Fruit fly (Drosophila melanogaster) whole organism, embryonic: ENCODE results near the gene CG6163.
A peak's percentile ranks its signal among the peaks of the same experiment; 100 is the strongest.

Experiments
- Atf6 ChIP-seq: fragments of 200-800 bp; sonication (Bioruptor generic); IDR thresholded peaks from 2 replicates; pipeline ENCODE4 v1.3.6; 2022; ENCODE audit warnings: missing biosample characterization, missing genetic modification characterization
- CG10366 ChIP-seq: fragments of 200-800 bp; sonication (Bioruptor generic); IDR thresholded peaks from 2 replicates; pipeline ENCODE4 v1.3.6; 2022; ENCODE audit warnings: missing biosample characterization, missing genetic modification characterization
- CG11247 ChIP-seq: fragments of 200-800 bp; sonication (Bioruptor generic); IDR thresholded peaks from 2 replicates; pipeline ENCODE4 v1.3.6; 2022; ENCODE audit warnings: missing biosample characterization, missing genetic modification characterization
- CG12155 ChIP-seq: fragments of 200-800 bp; sonication (Bioruptor generic); optimal IDR thresholded peaks from 3 replicates; lab custom pipeline; 2016; ENCODE audit warnings: missing biosample characterization, missing genetic modification characterization
- CG12942 ChIP-seq: fragments of 200-800 bp; sonication (Bioruptor generic); optimal IDR thresholded peaks from 3 replicates; lab custom pipeline; 2016; ENCODE audit warnings: missing biosample characterization, missing genetic modification characterization
- CG13424 ChIP-seq: fragments of 200-800 bp; sonication (Bioruptor generic); optimal IDR thresholded peaks from 2 replicates; lab custom pipeline; 2019; ENCODE audit warnings: missing biosample characterization, mild to moderate bottlenecking, missing genetic modification characterization, moderate library complexity
- CG13775 ChIP-seq: fragments of 200-800 bp; sonication (Bioruptor generic); optimal IDR thresholded peaks from 3 replicates; lab custom pipeline; 2017; ENCODE audit warnings: missing biosample characterization, mild to moderate bottlenecking, missing genetic modification characterization
- CG1603 ChIP-seq: fragments of 200-800 bp; sonication (Bioruptor generic); optimal IDR thresholded peaks from 2 replicates; lab custom pipeline; 2019; ENCODE audit warnings: missing biosample characterization, mild to moderate bottlenecking, missing genetic modification characterization, moderate library complexity
- CG17568 ChIP-seq: fragments of 200-800 bp; sonication (Bioruptor generic); optimal IDR thresholded peaks from 2 replicates; lab custom pipeline; 2018; ENCODE audit warnings: missing biosample characterization, mild to moderate bottlenecking, missing genetic modification characterization, moderate library complexity
- CG2199 ChIP-seq: fragments of 200-800 bp; sonication (Bioruptor generic); IDR thresholded peaks from 3 replicates; pipeline ENCODE4 v1.3.6; 2022; ENCODE audit warnings: missing biosample characterization, missing genetic modification characterization
- CG31365 ChIP-seq: fragments of 200-800 bp; sonication (Bioruptor generic); optimal IDR thresholded peaks from 2 replicates; lab custom pipeline; 2018; ENCODE audit warnings: missing biosample characterization, mild to moderate bottlenecking, missing genetic modification characterization
- CG32532 ChIP-seq: fragments of 200-800 bp; sonication (Bioruptor generic); IDR thresholded peaks from 2 replicates; pipeline ENCODE4 v1.3.6; 2022; ENCODE audit warnings: missing biosample characterization, missing genetic modification characterization
- CG33557 ChIP-seq: fragments of 200-800 bp; sonication (Bioruptor generic); optimal IDR thresholded peaks from 2 replicates; lab custom pipeline; 2019; ENCODE audit warnings: missing biosample characterization, mild to moderate bottlenecking, missing genetic modification characterization, moderate library complexity
- CG3847 ChIP-seq: fragments of 200-800 bp; sonication (Bioruptor generic); IDR thresholded peaks from 2 replicates; pipeline ENCODE4 v1.3.6; 2022; ENCODE audit warnings: missing biosample characterization, missing genetic modification characterization
- CG5245 ChIP-seq: fragments of 200-800 bp; sonication (Bioruptor generic); optimal IDR thresholded peaks from 3 replicates; lab custom pipeline; 2016; ENCODE audit warnings: missing biosample characterization, missing genetic modification characterization
- CG6175 ChIP-seq: fragments of 200-800 bp; sonication (Bioruptor generic); IDR thresholded peaks from 3 replicates; pipeline ENCODE4 v1.3.6; 2022; ENCODE audit warnings: missing biosample characterization, missing genetic modification characterization
- CG7271 ChIP-seq: fragments of 200-800 bp; sonication (Bioruptor generic); optimal IDR thresholded peaks from 2 replicates; lab custom pipeline; 2018; ENCODE audit warnings: missing biosample characterization, mild to moderate bottlenecking, missing genetic modification characterization, moderate library complexity
- CG7839 ChIP-seq: fragments of 200-800 bp; sonication (Bioruptor generic); optimal IDR thresholded peaks from 3 replicates; lab custom pipeline; 2018; ENCODE audit warnings: missing biosample characterization, mild to moderate bottlenecking, missing genetic modification characterization, moderate library complexity
- D19A ChIP-seq: fragments of 200-800 bp; optimal IDR thresholded peaks from 3 replicates; lab custom pipeline; 2019; ENCODE audit warnings: missing biosample characterization, mild to moderate bottlenecking, missing genetic modification characterization, moderate library complexity
- Dbx ChIP-seq: fragments of 200-800 bp; sonication (Bioruptor generic); IDR thresholded peaks from 3 replicates; pipeline ENCODE4 v1.3.6; 2022; ENCODE audit warnings: missing biosample characterization, missing genetic modification characterization
- HmgD ChIP-seq: fragments of 200-800 bp; sonication (Bioruptor generic); optimal IDR thresholded peaks from 3 replicates; lab custom pipeline; 2016; ENCODE audit warnings: missing biosample characterization, missing genetic modification characterization
- HmgZ ChIP-seq: fragments of 200-800 bp; sonication (Bioruptor generic); optimal IDR thresholded peaks from 2 replicates; lab custom pipeline; 2018; ENCODE audit warnings: missing biosample characterization, mild to moderate bottlenecking, missing genetic modification characterization
- Hmr ChIP-seq: fragments of 200-800 bp; sonication (Bioruptor generic); optimal IDR thresholded peaks from 3 replicates; lab custom pipeline; 2017; ENCODE audit warnings: mild to moderate bottlenecking, missing biosample characterization, missing genetic modification reagents, missing genetic modification characterization
- Hsf ChIP-seq: fragments of 200-800 bp; sonication (Bioruptor generic); optimal IDR thresholded peaks from 3 replicates; lab custom pipeline; 2016; ENCODE audit warnings: missing biosample characterization, missing genetic modification characterization
- Nf-YB ChIP-seq: fragments of 200-800 bp; sonication (Bioruptor generic); optimal IDR thresholded peaks from 3 replicates; lab custom pipeline; 2019; ENCODE audit warnings: missing biosample characterization, mild to moderate bottlenecking, missing genetic modification characterization, moderate library complexity
- PHDP ChIP-seq: fragments of 200-800 bp; sonication (Bioruptor generic); optimal IDR thresholded peaks from 3 replicates; lab custom pipeline; 2018; ENCODE audit warnings: missing biosample characterization, mild to moderate bottlenecking, missing genetic modification characterization, moderate library complexity
- Rfx ChIP-seq: fragments of 200-800 bp; sonication (Bioruptor generic); IDR thresholded peaks from 2 replicates; pipeline ENCODE4 v1.3.6; 2022; ENCODE audit warnings: missing biosample characterization, missing genetic modification characterization
- Side ChIP-seq: fragments of 200-800 bp; sonication (Bioruptor generic); optimal IDR thresholded peaks from 2 replicates; lab custom pipeline; 2016; ENCODE audit warnings: missing biosample characterization, missing genetic modification characterization
- Sin3A ChIP-seq: fragments of >200 bp; optimal IDR thresholded peaks from 2 replicates; lab custom pipeline; 2018
- TFAM ChIP-seq: fragments of 200-800 bp; sonication (Bioruptor generic); optimal IDR thresholded peaks from 2 replicates; lab custom pipeline; 2017; ENCODE audit warnings: missing biosample characterization, missing genetic modification characterization, inconsistent platforms
- Xbp1 ChIP-seq: fragments of 200-800 bp; sonication (Bioruptor generic); optimal IDR thresholded peaks from 3 replicates; lab custom pipeline; 2016; ENCODE audit warnings: missing biosample characterization, mild to moderate bottlenecking, missing genetic modification characterization
- amos ChIP-seq: fragments of 200-800 bp; sonication (Bioruptor generic); IDR thresholded peaks from 2 replicates; pipeline ENCODE4 v1.3.6; 2022; ENCODE audit warnings: missing biosample characterization, missing genetic modification characterization; ENCODE audit not compliant: partially characterized antibody
- ash1 ChIP-seq: fragments of 200-800 bp; sonication (Bioruptor generic); optimal IDR thresholded peaks from 2 replicates; lab custom pipeline; 2018; ENCODE audit warnings: missing biosample characterization, mild to moderate bottlenecking, missing genetic modification characterization
- chif ChIP-seq, 2 experiments: fragments of 200-800 bp; sonication (Bioruptor generic); optimal IDR thresholded peaks; 3 replicates each; lab custom pipeline; 2016; ENCODE audit warnings: missing biosample characterization in 2 of 2, missing genetic modification characterization in 2 of 2
- chinmo ChIP-seq: fragments of 200-800 bp; sonication (Bioruptor generic); IDR thresholded peaks from 4 replicates; pipeline ENCODE4 v1.3.6; 2022; ENCODE audit warnings: missing biosample characterization, missing genetic modification characterization; ENCODE audit not compliant: partially characterized antibody
- chn ChIP-seq: fragments of 200-800 bp; sonication (Bioruptor generic); optimal IDR thresholded peaks from 2 replicates; lab custom pipeline; 2016; ENCODE audit warnings: missing biosample characterization, missing genetic modification characterization
- dm ChIP-seq: fragments of 200-800 bp; sonication (Bioruptor generic); optimal IDR thresholded peaks from 3 replicates; lab custom pipeline; 2016; ENCODE audit warnings: missing biosample characterization, missing genetic modification characterization
- fu2 ChIP-seq: fragments of 200-800 bp; sonication (Bioruptor generic); optimal IDR thresholded peaks from 2 replicates; lab custom pipeline; 2016; ENCODE audit warnings: missing biosample characterization, missing genetic modification characterization
- kah ChIP-seq: fragments of 200-800 bp; sonication (Bioruptor generic); optimal IDR thresholded peaks from 2 replicates; lab custom pipeline; 2018; ENCODE audit warnings: missing biosample characterization, mild to moderate bottlenecking, missing genetic modification characterization
- kay ChIP-seq: fragments of 200-800 bp; sonication (Bioruptor generic); optimal IDR thresholded peaks from 2 replicates; lab custom pipeline; 2016; ENCODE audit warnings: missing biosample characterization, missing genetic modification characterization
- kni ChIP-seq: fragments of 200-800 bp; sonication (Bioruptor generic); optimal IDR thresholded peaks from 3 replicates; lab custom pipeline; 2017; ENCODE audit warnings: mild to moderate bottlenecking, missing biosample characterization, missing genetic modification reagents, missing genetic modification characterization
- nom ChIP-seq: fragments of 200-800 bp; sonication (Bioruptor generic); optimal IDR thresholded peaks from 2 replicates; lab custom pipeline; 2017; ENCODE audit warnings: missing biosample characterization, missing genetic modification characterization, mild to moderate bottlenecking, moderate library complexity, missing genetic modification reagents
- otp ChIP-seq: fragments of 200-800 bp; sonication (Bioruptor generic); IDR thresholded peaks from 3 replicates; pipeline ENCODE4, ENCODE4 v1.3.6; 2022; ENCODE audit warnings: missing biosample characterization, missing genetic modification characterization
- p53 ChIP-seq: fragments of 200-800 bp; sonication (Bioruptor generic); optimal IDR thresholded peaks from 2 replicates; lab custom pipeline; 2016; ENCODE audit warnings: missing biosample characterization, missing genetic modification characterization
- pnt ChIP-seq: fragments of 200-800 bp; sonication (Bioruptor generic); optimal IDR thresholded peaks from 3 replicates; lab custom pipeline; 2016; ENCODE audit warnings: missing biosample characterization, missing genetic modification characterization
- pzg ChIP-seq: fragments of 200-800 bp; sonication (Bioruptor generic); optimal IDR thresholded peaks from 3 replicates; lab custom pipeline; 2018; ENCODE audit warnings: missing biosample characterization, mild to moderate bottlenecking, missing genetic modification characterization, moderate library complexity
- rib ChIP-seq: fragments of 200-800 bp; sonication (Bioruptor generic); IDR thresholded peaks from 2 replicates; pipeline ENCODE4 v1.3.6; 2022; ENCODE audit warnings: missing biosample characterization, missing genetic modification characterization
- tio ChIP-seq: fragments of 200-800 bp; sonication (Bioruptor generic); optimal IDR thresholded peaks from 2 replicates; lab custom pipeline; 2017; ENCODE audit warnings: missing biosample characterization, missing genetic modification characterization, inconsistent platforms
- trem ChIP-seq: fragments of 200-800 bp; optimal IDR thresholded peaks from 3 replicates; lab custom pipeline; 2019; ENCODE audit warnings: missing biosample characterization, mild to moderate bottlenecking, missing genetic modification characterization, moderate library complexity
- twi ChIP-seq: fragments of 200-800 bp; optimal IDR thresholded peaks from 2 replicates; lab custom pipeline; 2019; ENCODE audit warnings: missing biosample characterization, mild to moderate bottlenecking, missing genetic modification characterization, moderate library complexity
- vfl ChIP-seq: fragments of 200-800 bp; sonication (Bioruptor generic); optimal IDR thresholded peaks from 2 replicates; lab custom pipeline; 2016; ENCODE audit warnings: missing biosample characterization, missing genetic modification characterization
- vvl ChIP-seq: fragments of 200-800 bp; sonication (Bioruptor generic); IDR thresholded peaks from 2 replicates; pipeline ENCODE4 v1.3.6; 2022; ENCODE audit warnings: missing biosample characterization, missing genetic modification characterization

The CG6163 gene

DNA sequence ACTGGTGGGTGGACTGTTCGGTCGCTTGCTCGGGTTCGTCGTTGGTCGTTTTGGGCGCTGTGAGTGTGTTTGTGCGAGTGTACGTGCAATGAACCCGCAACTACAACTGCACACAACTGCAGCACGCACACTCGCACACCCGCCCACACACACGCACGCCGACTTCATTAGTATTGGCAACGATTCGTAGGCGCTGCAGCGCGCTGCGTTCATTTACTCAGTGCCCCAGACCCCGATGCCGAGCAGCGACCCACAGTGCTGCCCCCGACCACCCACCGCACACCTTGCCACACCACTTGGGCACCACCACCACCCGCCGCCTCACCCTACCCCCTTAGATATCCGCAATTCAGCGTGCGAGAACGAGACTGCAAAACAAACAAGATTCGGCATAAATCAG, 1.7 kb upstream of the CG6163 start (continued):
- TF ChIP-seq fu2 (GFP tag; lab: Kevin White, UChicago) (no peak), twi (no peak), tio (GFP tag; lab: Kevin White, UChicago) (no peak), Hsf (GFP tag; lab: Kevin White, UChicago) (no peak), kah (GFP tag; lab: Kevin White, UChicago) (no peak), Hmr (GFP tag; lab: Kevin White, UChicago) (no peak), Sin3A (no peak), CG17568 (GFP tag; lab: Kevin White, UChicago) (no peak), dm (GFP tag; lab: Kevin White, UChicago) (no peak), HmgZ (tag; lab: Kevin White, UChicago) (no peak), CG7271 (tag; lab: Kevin White, UChicago) (no peak), CG7839 (tag; lab: Kevin White, UChicago) (no peak), nom (GFP tag; lab: Kevin White, UChicago) (peak; percentile 67), CG2199 (no peak), HmgD (GFP tag; lab: Kevin White, UChicago) (no peak), Xbp1 (GFP tag; lab: Kevin White, UChicago) (no peak), TFAM (no peak), Side (GFP tag; lab: Kevin White, UChicago) (no peak), otp (GFP tag; lab: Robert Waterston, UW) (no peak), kni (GFP tag; lab: Kevin White, UChicago) (no peak), chinmo (GFP tag; lab: Robert Waterston, UW) (0 out of 4 replicates have a peak, but pooled peaks have one; percentile 42), rib (GFP tag; lab: Robert Waterston, UW) (peak; percentile 57; the same call in 1 of the 2 replicates), CG5245 (no peak), CG12942 (GFP tag; lab: Kevin White, UChicago) (no peak), CG6175 (GFP tag; lab: Robert Waterston, UW) (peak; percentile 78), PHDP (tag; lab: Kevin White, UChicago) (no peak), Atf6 (0 out of 2 replicates have a peak, but pooled peaks have one; percentile 10), vfl (GFP tag; lab: Kevin White, UChicago) (no peak), CG31365 (tag; lab: Kevin White, UChicago) (no peak), ash1 (GFP tag; lab: Kevin White, UChicago) (peak; percentile 2), Dbx (GFP tag; lab: Robert Waterston, UW) (no peak), CG13775 (no peak), Rfx (0 out of 2 replicates have a peak, but pooled peaks have one; percentile 23), CG11247 (no peak), CG33557 (GFP tag; lab: Kevin White, UChicago) (no peak), CG1603 (tag; lab: Kevin White, UChicago) (no peak), chif (GFP tag; optimal IDR thresholded peaks at IDR 0.05; lab: Kevin White, UChicago) (no peak), CG13424 (tag; lab: Kevin White, UChicago) (no peak), chn (GFP tag; lab: Kevin White, UChicago) (no peak), vvl (GFP tag; lab: Robert Waterston, UW) (peak; percentile 43), pzg (GFP tag; lab: Kevin White, UChicago) (no peak), pnt (GFP tag; lab: Kevin White, UChicago) (no peak), CG10366 (GFP tag; lab: Robert Waterston, UW) (no peak), CG32532 (GFP tag; lab: Robert Waterston, UW) (no peak), CG12155 (GFP tag; lab: Kevin White, UChicago) (no peak), D19A (tag; lab: Kevin White, UChicago) (no peak), amos (GFP tag; lab: Robert Waterston, UW) (no peak), p53 (GFP tag; lab: Kevin White, UChicago) (no peak), CG3847 (GFP tag; lab: Robert Waterston, UW) (no peak), trem (tag; lab: Kevin White, UChicago) (no peak), Nf-YB (GFP tag; lab: Kevin White, UChicago) (no peak), kay (GFP tag; lab: Kevin White, UChicago) (no peak)
